Fruit fly (Drosophila melanogaster): ENCODE data around the gene CG13998.

- no peak for TF ChIP-seq CG34367 (tag; optimal IDR thresholded peaks at IDR 0.05)
- TF ChIP-seq EcR (GFP tag; optimal IDR thresholded peaks at IDR 0.05), result no peak
- no peak for TF ChIP-seq CG13204 (GFP tag; optimal IDR thresholded peaks at IDR 0.05)
- TF ChIP-seq rn (GFP tag; IDR thresholded peaks at IDR 0.05), result no peak
- no peak for TF ChIP-seq CG12605 (GFP tag; IDR thresholded peaks at IDR 0.05)
- no peak for TF ChIP-seq Snoo (tag; optimal IDR thresholded peaks at IDR 0.05)
- no peak for TF ChIP-seq CG4496 (GFP tag; IDR thresholded peaks at IDR 0.05)
- TF ChIP-seq CG10348 (GFP tag; IDR thresholded peaks at IDR 0.05), result no peak
- TF ChIP-seq gl (tag; optimal IDR thresholded peaks at IDR 0.05), result no peak
- TF ChIP-seq CG15710 (tag; optimal IDR thresholded peaks at IDR 0.05), result no peak
- TF ChIP-seq CG32121 (GFP tag; IDR thresholded peaks at IDR 0.05), result no peak
- TF ChIP-seq CG14655 (GFP tag; optimal IDR thresholded peaks at IDR 0.05), result no peak
- no peak for TF ChIP-seq fd96Ca (GFP tag; IDR thresholded peaks at IDR 0.05)
Measured at dm6 chr2L:5969559-5969958, 12.9 kb upstream of the CG13998 start, which contains the start of gene Ucp4B.
